Fruit fly (Drosophila melanogaster): ENCODE measurements around the gene Alp13.

DNA sequence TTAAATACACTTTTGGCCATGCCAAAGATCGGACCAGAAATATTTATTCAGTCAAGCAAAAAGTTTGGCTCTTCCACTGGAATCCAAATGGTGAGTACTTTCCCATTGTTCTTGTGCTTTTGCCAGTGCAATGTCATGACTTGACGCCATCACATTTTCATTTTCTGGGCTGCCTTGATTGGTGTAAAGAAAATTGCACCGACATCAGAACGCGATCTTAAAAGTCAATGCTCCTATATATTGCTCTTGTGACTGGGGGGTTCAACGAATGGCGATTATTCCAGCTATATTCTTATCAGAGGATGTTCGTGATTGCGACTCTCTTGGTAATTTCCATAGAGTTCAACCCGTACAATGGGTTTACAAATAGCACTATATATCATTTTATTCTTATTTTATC, 34.7 kb downstream of the Alp13 start:
- no peak for TF ChIP-seq CG7045 (GFP tag; optimal IDR thresholded peaks at IDR 0.05)
- no peak for TF ChIP-seq CG7101 (tag; optimal IDR thresholded peaks at IDR 0.05)
- TF ChIP-seq Clk (GFP tag; optimal IDR thresholded peaks at IDR 0.05): no peak

All from whole organism, adult.